Worm (Caenorhabditis elegans): ENCODE data around the gene dcap-2.

DNA sequence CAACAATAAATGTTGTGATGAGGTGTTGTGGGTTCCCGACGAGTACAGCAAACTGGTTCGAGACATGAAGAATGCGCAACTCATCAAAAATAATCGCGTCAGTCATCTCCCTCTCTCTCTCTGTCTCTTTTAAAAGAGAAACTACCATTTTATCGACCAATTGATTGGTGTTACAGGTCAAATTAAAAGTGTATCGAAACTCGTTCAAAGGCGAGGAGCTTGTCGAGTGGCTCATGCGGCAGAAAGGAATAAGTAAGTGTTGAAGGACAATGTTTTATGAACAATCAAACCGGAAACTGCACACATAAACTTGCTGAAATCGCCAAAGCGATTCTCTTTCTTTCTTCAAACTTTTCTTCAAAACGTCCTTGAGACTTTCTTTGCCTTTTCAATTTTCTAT, 28.0 kb downstream of the dcap-2 start:
- TF ChIP-seq unc-86 (tag; optimal IDR thresholded peaks at IDR 0.05) (no peak), pqm-1 (tag; optimal IDR thresholded peaks at IDR 0.05) (no peak), ama-1 (optimal IDR thresholded peaks at IDR 0.05) (no peak), ceh-30 (tag; optimal IDR thresholded peaks at IDR 0.05) (no peak)
